Fruit fly (Drosophila melanogaster): ENCODE data around the gene CG6168.
A peak's percentile ranks its signal among the peaks of the same experiment; 100 is the strongest.

CG6168 gene

dm6 chr3L:11355429-11356327 is 34.2 kb upstream of the CG6168 start:
- TF ChIP-seq CG6163 (GFP tag; IDR thresholded peaks at IDR 0.05) (0 out of 3 replicates have a peak, but pooled peaks have one; percentile 26), OdsH (GFP tag; optimal IDR thresholded peaks at IDR 0.05) (no peak), CG7368 (GFP tag; optimal IDR thresholded peaks at IDR 0.05) (no peak), fkh (GFP tag; optimal IDR thresholded peaks at IDR 0.05) (peak; percentile 65), CG15336 (GFP tag; IDR thresholded peaks at IDR 0.05) (0 out of 2 replicates have a peak, but pooled peaks have one; percentile 7), CG11294 (GFP tag; IDR thresholded peaks at IDR 0.05) (no peak), net (GFP tag; optimal IDR thresholded peaks at IDR 0.05) (no peak), Eip78C (GFP tag) (peak; percentile 9), acj6 (GFP tag; optimal IDR thresholded peaks at IDR 0.05) (no peak), fd59A (GFP tag; optimal IDR thresholded peaks at IDR 0.05) (no peak)

- peak; percentile 69 for TF ChIP-seq acj6 (GFP tag; optimal IDR thresholded peaks at IDR 0.05)
- TF ChIP-seq CG8119 (GFP tag; IDR thresholded peaks at IDR 0.05): peak; percentile 49; the same call in 2 of the 3 replicates
- peak; percentile 84 for TF ChIP-seq net (GFP tag; optimal IDR thresholded peaks at IDR 0.05)
- peak; percentile 75 for TF ChIP-seq CG7368 (GFP tag; optimal IDR thresholded peaks at IDR 0.05)
- TF ChIP-seq Lpt (GFP tag; optimal IDR thresholded peaks at IDR 0.05): peak; percentile 68
- TF ChIP-seq fkh (GFP tag; optimal IDR thresholded peaks at IDR 0.05): peak; percentile 99
- TF ChIP-seq Ets96B (tag; optimal IDR thresholded peaks at IDR 0.05): peak; percentile 61
- peak; percentile 45; the same call in 1 of the 3 replicates for TF ChIP-seq eg (GFP tag; IDR thresholded peaks at IDR 0.05)
- TF ChIP-seq Ets21C (GFP tag; optimal IDR thresholded peaks at IDR 0.05): no peak
- TF ChIP-seq Gug (GFP tag; IDR thresholded peaks at IDR 0.05): peak; percentile 36
- peak; percentile 82 for TF ChIP-seq spab (GFP tag; optimal IDR thresholded peaks at IDR 0.05)
- peak; percentile 70 for TF ChIP-seq dsx (GFP tag; optimal IDR thresholded peaks at IDR 0.05; ENCODE audit: poor library complexity, severe bottlenecking)
- peak; percentile 70 for TF ChIP-seq OdsH (GFP tag; optimal IDR thresholded peaks at IDR 0.05)
- TF ChIP-seq CG9139 (GFP tag; optimal IDR thresholded peaks at IDR 0.05): peak; percentile 90
- peak; percentile 63 for TF ChIP-seq Eip75B (GFP tag; optimal IDR thresholded peaks at IDR 0.05)
- peak; percentile 52 for TF ChIP-seq Smox (GFP tag; optimal IDR thresholded peaks at IDR 0.05)
- peak; percentile 51 for TF ChIP-seq Blimp-1 (GFP tag; optimal IDR thresholded peaks at IDR 0.05)
- TF ChIP-seq esn (GFP tag; optimal IDR thresholded peaks at IDR 0.05): peak; percentile 68
- TF ChIP-seq Sox14 (GFP tag; optimal IDR thresholded peaks at IDR 0.05): peak; percentile 34
- TF ChIP-seq CG8632 (GFP tag; optimal IDR thresholded peaks at IDR 0.05): peak; percentile 82
- TF ChIP-seq CG34406 (GFP tag; optimal IDR thresholded peaks at IDR 0.05): peak; percentile 78
- peak; percentile 70 for TF ChIP-seq Sox102F (GFP tag; optimal IDR thresholded peaks at IDR 0.05)
- peak; percentile 23 for TF ChIP-seq fd85E (GFP tag; optimal IDR thresholded peaks at IDR 0.05)
- peak; percentile 40 for TF ChIP-seq Hr4 (GFP tag; optimal IDR thresholded peaks at IDR 0.05)
- no peak for TF ChIP-seq CG15336 (GFP tag; IDR thresholded peaks at IDR 0.05)
- peak; percentile 60 for TF ChIP-seq CG32006 (GFP tag; optimal IDR thresholded peaks at IDR 0.05)
- TF ChIP-seq Eip93F (GFP tag; optimal IDR thresholded peaks at IDR 0.05): no peak
- TF ChIP-seq CG6163 (GFP tag; IDR thresholded peaks at IDR 0.05): peak; percentile 92
- TF ChIP-seq vri (GFP tag; optimal IDR thresholded peaks at IDR 0.05): peak; percentile 80
- peak; percentile 27 for TF ChIP-seq lz (GFP tag; optimal IDR thresholded peaks at IDR 0.05)
- TF ChIP-seq CG6276 (GFP tag; optimal IDR thresholded peaks at IDR 0.05): peak; percentile 75
- TF ChIP-seq Sox15 (GFP tag; optimal IDR thresholded peaks at IDR 0.05): no peak
- TF ChIP-seq fd59A (GFP tag; optimal IDR thresholded peaks at IDR 0.05): peak; percentile 63
- TF ChIP-seq Eip78C (GFP tag): peak; percentile 96
- TF ChIP-seq Hr39 (GFP tag; optimal IDR thresholded peaks at IDR 0.05): no peak
- TF ChIP-seq CG11294 (GFP tag; IDR thresholded peaks at IDR 0.05): no peak
- TF ChIP-seq salr (GFP tag; optimal IDR thresholded peaks at IDR 0.05): peak; percentile 52 to 73
- peak; percentile 84 for TF ChIP-seq CG10631 (GFP tag; optimal IDR thresholded peaks at IDR 0.05)
- TF ChIP-seq Met (GFP tag; optimal IDR thresholded peaks at IDR 0.05): peak; percentile 57
- peak; percentile 68 for TF ChIP-seq pdm3 (GFP tag; optimal IDR thresholded peaks at IDR 0.05)
- peak; percentile 82 for TF ChIP-seq CG3919 (GFP tag; optimal IDR thresholded peaks at IDR 0.05)
- peak; percentile 84 to 90 for TF ChIP-seq ss (GFP tag; optimal IDR thresholded peaks at IDR 0.05)
- peak; percentile 2 for TF ChIP-seq CG31627 (GFP tag; optimal IDR thresholded peaks at IDR 0.05)
- peak; percentile 59 for TF ChIP-seq CG16779 (tag; optimal IDR thresholded peaks at IDR 0.05)
- TF ChIP-seq svp (GFP tag): peak; percentile 84
These were observed 32.8 kb upstream of the CG6168 start for dm6 chr3L:11354298-11354757.
